Worm (Caenorhabditis elegans) whole organism, L3 larva: Measurements from ENCODE around the gene pnc-1.

Experiments used
- ceh-82 ChIP-seq: fragments of 150-350 bp; optimal IDR thresholded peaks from 2 replicates; lab custom pipeline; 2014; ENCODE audit warnings: missing biosample characterization, missing genetic modification characterization
- nhr-43 ChIP-seq: sonication (generic microtip); optimal IDR thresholded peaks from 2 replicates; lab custom pipeline; 2016; ENCODE audit warnings: mild to moderate bottlenecking, missing genetic modification characterization, missing compliant biosample characterization; ENCODE audit not compliant: poor library complexity, severe bottlenecking
- nhr-76 ChIP-seq: fragments of 150-350 bp; sonication (generic microtip); optimal IDR thresholded peaks from 5 replicates; lab custom pipeline; 2014; ENCODE audit warnings: missing biosample characterization, missing genetic modification characterization
- nhr-77 ChIP-seq: fragments of 150-350 bp; optimal IDR thresholded peaks from 2 replicates; lab custom pipeline; 2014; ENCODE audit warnings: missing biosample characterization, missing genetic modification characterization
- sea-2 ChIP-seq: fragments of 150-350 bp; sonication (generic microtip); optimal IDR thresholded peaks from 4 replicates; lab custom pipeline; 2014; ENCODE audit warnings: missing biosample characterization, missing genetic modification reagents, missing genetic modification characterization
- skn-1 ChIP-seq: fragments of 150-350 bp; optimal IDR thresholded peaks from 2 replicates; lab custom pipeline; 2014; ENCODE audit warnings: missing biosample characterization, missing genetic modification characterization

DNA sequence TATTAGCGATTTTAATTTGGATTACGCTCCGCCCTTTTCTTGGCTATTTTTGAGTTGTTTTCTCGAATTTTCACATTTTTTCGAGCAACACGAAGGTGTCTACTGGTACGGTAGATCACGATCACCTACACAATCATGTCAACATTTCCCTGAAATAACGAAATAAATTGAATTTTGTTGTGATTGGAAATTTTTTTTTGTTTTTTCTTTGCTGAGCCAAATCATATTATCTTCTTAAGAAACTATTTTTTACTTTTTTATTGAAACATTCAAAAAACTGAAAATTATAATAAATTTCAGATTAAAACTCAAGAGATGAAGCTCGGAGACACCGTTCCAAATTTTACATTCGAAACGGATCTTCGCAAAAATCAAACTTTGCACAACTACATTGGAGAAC lies 34.0 kb downstream of the pnc-1 start, which contains the start of gene prdx-6:
- TF ChIP-seq nhr-76 (tag; lab: Kevin White, UChicago) (no peak), nhr-43 (tag; lab: Kevin White, UChicago) (no peak), ceh-82 (tag; lab: Kevin White, UChicago) (no peak), sea-2 (GFP tag; lab: Kevin White, UChicago) (no peak), nhr-77 (tag; lab: Kevin White, UChicago) (no peak), skn-1 (no peak)
